Fruit fly (Drosophila melanogaster) whole organism: Measurements from ENCODE around the gene CG46310.

ENCODE experiments used
- CG8478 ChIP-seq: fragments of >200 bp; optimal IDR thresholded peaks from 2 replicates; lab custom pipeline; 2018; ENCODE audit warnings: inconsistent platforms
- Dll ChIP-seq: fragments of >200 bp; optimal IDR thresholded peaks from 2 replicates; lab custom pipeline; 2017
- psq ChIP-seq: fragments of >200 bp; optimal IDR thresholded peaks from 2 replicates; lab custom pipeline; 2017

DNA sequence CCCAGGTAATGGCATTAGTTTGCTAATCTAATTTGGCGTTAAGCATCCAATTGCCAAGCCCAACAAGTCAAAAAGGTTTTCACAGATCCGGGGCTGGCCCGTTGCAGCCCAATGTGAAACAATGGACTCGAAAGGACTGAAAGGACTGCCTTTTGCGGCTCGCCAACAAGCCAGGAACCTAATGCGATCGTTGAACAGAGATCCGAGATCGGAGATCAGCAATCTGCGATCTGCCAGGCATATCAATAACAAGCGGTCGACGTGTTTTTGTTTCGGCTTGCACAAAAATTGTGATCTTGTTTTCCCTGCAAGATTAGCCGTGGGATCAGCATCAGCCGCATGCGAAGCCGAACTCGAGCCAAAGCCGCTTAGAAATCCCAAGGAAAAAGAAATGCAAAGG lies 44.1 kb upstream of the CG46310 start:
- TF ChIP-seq CG8478 (lab: Kevin White, UChicago) (no peak), psq (lab: Kevin White, UChicago) (no peak), Dll (lab: Kevin White, UChicago) (no peak)
